Fruit fly (Drosophila melanogaster): ENCODE results near the gene CG15824.
A peak's percentile ranks its signal among the peaks of the same experiment; 100 is the strongest.

Gene CG15824

DNA sequence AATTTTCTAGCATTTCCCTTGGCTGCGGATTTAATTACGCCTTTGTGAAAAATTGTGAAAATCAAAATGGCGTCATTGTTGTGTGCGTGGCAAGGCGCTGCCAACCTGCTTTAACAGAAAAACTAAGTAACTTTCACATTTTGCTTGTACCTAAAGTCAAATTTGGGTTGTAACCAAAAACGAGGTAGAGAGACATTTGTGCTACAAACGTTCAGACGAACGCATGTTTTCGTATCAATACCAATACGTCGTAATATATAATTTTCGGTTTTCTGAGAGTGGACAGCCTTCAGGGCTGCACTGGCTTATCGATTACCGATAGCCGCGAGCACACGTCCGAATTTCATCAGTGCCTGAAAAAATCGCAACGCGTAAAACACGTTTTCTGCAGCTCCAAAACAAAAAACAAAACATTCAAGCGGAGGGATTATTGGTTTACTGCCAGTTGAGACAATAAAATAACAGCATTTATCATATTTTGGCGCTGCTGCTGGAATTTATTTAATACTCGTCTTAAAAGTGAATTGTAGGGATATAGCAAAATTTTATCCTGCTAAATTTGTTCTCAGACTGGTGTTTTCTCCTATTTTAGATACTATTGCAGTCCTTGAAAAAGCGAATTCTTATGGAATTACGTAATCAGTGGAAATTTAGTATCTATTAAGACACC, 14.1 kb downstream of the CG15824 start (continued):
- TF ChIP-seq CG4328 (GFP tag; optimal IDR thresholded peaks at IDR 0.05) (peak; percentile 58), sima (GFP tag; optimal IDR thresholded peaks at IDR 0.05) (no peak), Nf-YB (GFP tag; optimal IDR thresholded peaks at IDR 0.05) (no peak), jing (GFP tag; optimal IDR thresholded peaks at IDR 0.05) (no peak), CG8765 (GFP tag; IDR thresholded peaks at IDR 0.05) (peak; percentile 51; the same call in 1 of the 2 replicates), Dbx (GFP tag; IDR thresholded peaks at IDR 0.05) (peak; percentile 63; the same call in 2 of the 3 replicates), gce (GFP tag; IDR thresholded peaks at IDR 0.05) (peak; percentile 71; the same call in 1 of the 3 replicates), CG6175 (GFP tag; IDR thresholded peaks at IDR 0.05) (peak; percentile 49; the same call in 1 of the 3 replicates), ftz-f1 (GFP tag; optimal IDR thresholded peaks at IDR 0.05) (no peak), CG9817 (tag; optimal IDR thresholded peaks at IDR 0.05) (peak; percentile 64), Poxn (GFP tag; IDR thresholded peaks at IDR 0.05) (no peak), CG14014 (GFP tag; IDR thresholded peaks at IDR 0.05) (peak; percentile 64), nom (GFP tag; optimal IDR thresholded peaks at IDR 0.05) (no peak), CG13287 (GFP tag; IDR thresholded peaks at IDR 0.05; ENCODE audit: partially characterized antibody) (peak; percentile 58), sr (GFP tag; IDR thresholded peaks at IDR 0.05) (no peak), salm (tag; optimal IDR thresholded peaks at IDR 0.05) (peak; percentile 12), cg (GFP tag; optimal IDR thresholded peaks at IDR 0.05) (no peak), MTF-1 (GFP tag; optimal IDR thresholded peaks at IDR 0.05; ENCODE audit: borderline replicate concordance) (no peak), CG3726 (GFP tag; IDR thresholded peaks at IDR 0.05) (no peak), CG4424 (GFP tag; optimal IDR thresholded peaks at IDR 0.05) (peak; percentile 78), nerfin-1 (tag; optimal IDR thresholded peaks at IDR 0.05) (peak; percentile 85), Spps (tag; optimal IDR thresholded peaks at IDR 0.05) (no peak), unpg (GFP tag; optimal IDR thresholded peaks at IDR 0.05) (peak; percentile 71), CG1602 (GFP tag; optimal IDR thresholded peaks at IDR 0.05) (peak; percentile 69), ssp (GFP tag; IDR thresholded peaks at IDR 0.05) (no peak; the same call in 1 of the 2 replicates), CG11247 (GFP tag; IDR thresholded peaks at IDR 0.05) (no peak), CG14441 (GFP tag; IDR thresholded peaks at IDR 0.05) (peak; percentile 74), sqz (GFP tag; optimal IDR thresholded peaks at IDR 0.05) (peak; percentile 29), CG15601 (tag; optimal IDR thresholded peaks at IDR 0.05) (peak; percentile 55), CG10979 (tag; optimal IDR thresholded peaks at IDR 0.05) (peak; percentile 48), run (tag; optimal IDR thresholded peaks at IDR 0.05) (no peak), CG12219 (GFP tag; optimal IDR thresholded peaks at IDR 0.05) (peak; percentile 62), Ets65A (GFP tag) (peak; percentile 94), CG12942 (GFP tag; optimal IDR thresholded peaks at IDR 0.05) (peak; percentile 74), D19B (GFP tag; optimal IDR thresholded peaks at IDR 0.05) (peak; percentile 32), H2.0 (GFP tag; IDR thresholded peaks at IDR 0.05) (peak; percentile 79), D19A (tag; optimal IDR thresholded peaks at IDR 0.05) (peak; percentile 30), CG5953 (GFP tag; IDR thresholded peaks at IDR 0.05) (no peak), bigmax (GFP tag; optimal IDR thresholded peaks at IDR 0.05) (no peak), hb (GFP tag; IDR thresholded peaks at IDR 0.05; ENCODE audit: partially characterized antibody) (no peak), CG4360 (GFP tag; IDR thresholded peaks at IDR 0.05) (peak; percentile 14; the same call in 1 of the 2 replicates), Gug (GFP tag; IDR thresholded peaks at IDR 0.05) (peak; percentile 71), ranshi (GFP tag; IDR thresholded peaks at IDR 0.05) (0 out of 2 replicates have a peak, but pooled peaks have one; percentile 45), pum (GFP tag; optimal IDR thresholded peaks at IDR 0.05) (peak; percentile 77), NfI (GFP tag; optimal IDR thresholded peaks at IDR 0.05) (peak; percentile 61), tna (GFP tag; IDR thresholded peaks at IDR 0.05; ENCODE audit: partially characterized antibody) (no peak), Myb (GFP tag; optimal IDR thresholded peaks at IDR 0.05) (peak; percentile 41), CG10959 (GFP tag; IDR thresholded peaks at IDR 0.05) (no peak; the same call in 1 of the 2 replicates), CG12104 (GFP tag; optimal IDR thresholded peaks at IDR 0.05) (peak; percentile 29), grau (tag; optimal IDR thresholded peaks at IDR 0.05) (peak; percentile 68)
